Worm (Caenorhabditis elegans) whole organism, late embryonic: Measurements from ENCODE around the gene srbc-7.

Experiments used
- F13H6.1 ChIP-seq: sonication (generic microtip); optimal IDR thresholded peaks from 2 replicates; lab custom pipeline; 2016; ENCODE audit warnings: missing genetic modification characterization, missing compliant biosample characterization
- ceh-24 ChIP-seq: sonication (generic microtip); optimal IDR thresholded peaks from 2 replicates; lab custom pipeline; 2016; ENCODE audit warnings: mild to moderate bottlenecking, missing genetic modification characterization, missing compliant biosample characterization
- ceh-34 ChIP-seq: sonication (generic microtip); optimal IDR thresholded peaks from 2 replicates; lab custom pipeline; 2016; ENCODE audit warnings: mild to moderate bottlenecking, missing genetic modification characterization, missing compliant biosample characterization
- ceh-48 ChIP-seq: sonication (generic microtip); optimal IDR thresholded peaks from 2 replicates; lab custom pipeline; 2016; ENCODE audit warnings: missing genetic modification characterization, inconsistent platforms, missing compliant biosample characterization
- gmeb-2 ChIP-seq: sonication (generic microtip); optimal IDR thresholded peaks from 2 replicates; lab custom pipeline; 2016; ENCODE audit warnings: missing genetic modification characterization, inconsistent platforms, missing compliant biosample characterization
- pat-9 ChIP-seq: fragments of 200-800 bp; sonication (Bioruptor generic); optimal IDR thresholded peaks from 2 replicates; lab custom pipeline; 2018; ENCODE audit warnings: mild to moderate bottlenecking, missing genetic modification characterization, moderate library complexity, missing compliant biosample characterization
- pqm-1 ChIP-seq: sonication (generic microtip); optimal IDR thresholded peaks from 2 replicates; lab custom pipeline; 2016; ENCODE audit warnings: missing genetic modification characterization, missing compliant biosample characterization

The srbc-7 gene

DNA sequence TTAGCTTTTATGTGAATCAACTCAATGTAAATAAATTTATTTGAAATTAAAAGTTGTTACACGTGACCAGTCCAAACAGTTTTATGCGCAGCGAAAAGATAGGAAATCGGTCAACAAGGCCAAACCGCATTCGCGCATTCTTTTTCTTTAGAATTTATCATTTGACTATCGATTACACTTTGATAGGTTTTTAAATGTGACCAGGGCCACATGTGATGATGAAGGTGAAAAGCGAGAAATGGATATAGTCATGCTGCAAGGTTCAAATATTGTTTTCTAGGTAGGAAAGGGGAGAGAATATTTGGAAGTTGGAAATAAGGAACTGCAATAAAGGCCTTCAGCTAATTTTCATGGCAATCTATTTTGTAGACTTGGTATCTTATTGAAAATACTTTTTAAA lies 50.5 kb downstream of the srbc-7 start:
- TF ChIP-seq ceh-24 (tag; lab: Kevin White, UChicago), result no peak
- no peak for TF ChIP-seq pqm-1

- TF ChIP-seq F13H6.1 (tag; lab: Kevin White, UChicago), result no peak
- no peak for TF ChIP-seq ceh-34
- no peak for TF ChIP-seq ceh-48 (tag; lab: Kevin White, UChicago)
- no peak for TF ChIP-seq pat-9 (tag; lab: Kevin White, UChicago)
- TF ChIP-seq gmeb-2 (tag; lab: Kevin White, UChicago), result no peak
Observed at ce11 chrV:7436509-7436908, 50.9 kb downstream of the srbc-7 start.
